Worm (Caenorhabditis elegans): ENCODE measurements around the gene glb-13.

The glb-13 gene

DNA sequence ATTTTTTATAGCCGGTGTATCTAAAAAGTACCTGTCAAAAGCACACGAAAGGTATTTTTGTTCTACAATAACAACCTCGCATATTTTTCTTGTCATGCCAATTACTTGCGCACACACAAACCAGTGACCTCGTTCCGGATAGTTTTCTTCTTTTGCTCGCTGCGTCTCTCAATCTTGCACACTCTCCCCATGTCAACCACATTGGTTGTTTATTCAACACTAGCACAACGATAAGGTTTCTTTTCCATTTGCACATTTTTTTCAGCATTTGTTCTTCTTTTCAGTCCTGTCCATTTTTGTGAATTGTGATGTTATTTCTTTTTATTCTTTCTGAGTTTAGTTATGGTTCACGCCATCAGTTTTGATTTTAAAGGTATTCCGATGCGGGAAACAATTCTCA lies 28.0 kb downstream of the glb-13 start, which contains the start of gene F42F12.3:
Gene F42F12.3 (plus strand): TSS at position 372 of the 400 bp plus-strand sequence.
- TF ChIP-seq nhr-80 (tag; optimal IDR thresholded peaks at IDR 0.05) (peak; percentile 21), egrh-3 (GFP tag; IDR thresholded peaks at IDR 0.05) (no peak), hlh-12 (tag; optimal IDR thresholded peaks at IDR 0.05) (no peak), ztf-3 (GFP tag; optimal IDR thresholded peaks at IDR 0.05) (no peak), pbrm-1 (GFP tag; IDR thresholded peaks at IDR 0.05) (no peak), bed-1 (GFP tag; IDR thresholded peaks at IDR 0.05) (no peak), egl-44 (GFP tag; IDR thresholded peaks at IDR 0.05) (no peak), aptf-3 (GFP tag; IDR thresholded peaks at IDR 0.05) (no peak)

DNA sequence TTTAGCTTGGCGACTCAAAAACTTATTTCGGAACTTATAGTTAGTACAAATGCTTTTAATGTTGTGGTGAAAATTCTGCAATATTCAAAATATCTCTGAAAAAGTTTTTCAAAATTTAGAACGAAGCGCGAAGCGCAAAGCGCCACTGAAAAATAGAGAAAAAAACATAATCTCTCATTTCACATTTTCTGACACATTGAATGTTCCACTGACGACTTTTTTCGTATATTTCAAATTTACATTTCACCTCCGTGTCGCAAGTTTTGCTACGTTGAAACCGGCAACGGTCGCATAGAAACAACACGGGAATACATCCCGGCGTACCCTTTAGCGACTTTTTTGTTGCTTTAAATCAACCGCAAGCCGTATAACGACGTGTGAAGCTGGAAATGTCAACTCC lies 29.9 kb downstream of the glb-13 start, which contains the start of gene F42F12.14:
Gene F42F12.14 (plus strand): TSS at position 301 of the 400 bp plus-strand sequence.
- TF ChIP-seq mcd-1 (GFP tag; IDR thresholded peaks at IDR 0.05): no peak

DNA sequence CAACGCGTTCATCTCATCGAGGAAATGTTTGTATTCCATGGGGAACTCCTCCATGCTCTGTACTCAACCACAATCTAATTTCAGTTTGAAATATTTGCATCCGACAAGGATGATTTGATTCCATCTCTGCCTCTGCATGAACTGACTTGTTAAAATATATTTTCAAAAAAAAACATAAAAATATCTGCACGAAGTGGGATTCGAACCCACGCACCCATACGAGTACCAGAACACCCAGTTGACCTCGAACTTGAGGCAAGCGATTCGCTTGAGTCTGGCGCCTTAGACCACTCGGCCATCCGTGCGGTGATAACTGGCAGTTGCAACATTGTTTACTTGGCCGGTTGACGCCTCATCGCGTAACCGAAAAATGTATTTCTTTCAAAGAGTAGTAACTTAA lies 30.4 kb downstream of the glb-13 start:
- TF ChIP-seq lag-1 (GFP tag; IDR thresholded peaks at IDR 0.05) (no peak), snpc-1.3 (tag; optimal IDR thresholded peaks at IDR 0.05; ENCODE audit: insufficient read depth) (peak; percentile 81), lin-35 (GFP tag; optimal IDR thresholded peaks at IDR 0.05) (no peak), nhr-80 (tag; optimal IDR thresholded peaks at IDR 0.05) (peak; percentile 49), attf-5 (GFP tag; optimal IDR thresholded peaks at IDR 0.05) (peak; percentile 48), cebp-2 (GFP tag; IDR thresholded peaks at IDR 0.05) (0 out of 2 replicates have a peak, but pooled peaks have one; percentile 61), nhr-179 (tag; optimal IDR thresholded peaks at IDR 0.05) (peak; percentile 64), dox-1 (GFP tag; IDR thresholded peaks at IDR 0.05) (peak; percentile 82), hrde-1 (tag; optimal IDR thresholded peaks at IDR 0.05; ENCODE audit: borderline replicate concordance) (peak; percentile 61), sdz-38 (tag; optimal IDR thresholded peaks at IDR 0.05) (peak; percentile 26), ceh-40 (GFP tag; IDR thresholded peaks at IDR 0.05) (0 out of 2 replicates have a peak, but pooled peaks have one; percentile 38), ztf-6 (GFP tag; IDR thresholded peaks at IDR 0.05) (no peak), Y95B8A.8 (GFP tag; IDR thresholded peaks at IDR 0.05) (0 out of 2 replicates have a peak, but pooled peaks have one; percentile 51), chd-7 (tag; optimal IDR thresholded peaks at IDR 0.05) (peak; percentile 54), madf-6 (GFP tag; IDR thresholded peaks at IDR 0.05) (0 out of 2 replicates have a peak, but pooled peaks have one; percentile 49), ccch-3 (GFP tag; optimal IDR thresholded peaks at IDR 0.05) (no peak), madf-8 (GFP tag; conservative IDR thresholded peaks at IDR 0.05) (no peak), dpl-1 (GFP tag; optimal IDR thresholded peaks at IDR 0.05) (no peak), nhr-27 (tag; optimal IDR thresholded peaks at IDR 0.05) (no peak), let-607 (tag; optimal IDR thresholded peaks at IDR 0.05) (peak in 1 of 2 experiments; percentile 37), F49E8.2 (tag; optimal IDR thresholded peaks at IDR 0.05; ENCODE audit: insufficient read depth) (no peak), F57A8.1 (GFP tag; optimal IDR thresholded peaks at IDR 0.05) (no peak), Y53F4B.3 (GFP tag; IDR thresholded peaks at IDR 0.05) (0 out of 2 replicates have a peak, but pooled peaks have one; percentile 27), nfyb-1 (GFP tag; IDR thresholded peaks at IDR 0.05) (peak; percentile 73), bed-2 (GFP tag; IDR thresholded peaks at IDR 0.05) (no peak), cebp-1 (GFP tag; IDR thresholded peaks at IDR 0.05) (no peak), cebp-1 (tag; optimal IDR thresholded peaks at IDR 0.05) (no peak), ZK185.1 (tag; optimal IDR thresholded peaks at IDR 0.05; ENCODE audit: poor library complexity, severe bottlenecking) (peak; percentile 71), snpc-3.4 (tag; optimal IDR thresholded peaks at IDR 0.05) (peak; percentile 56), unc-62 (GFP tag; optimal IDR thresholded peaks at IDR 0.05) (no peak), nfya-2 (GFP tag; IDR thresholded peaks at IDR 0.05) (no peak), F55B11.4 (tag; optimal IDR thresholded peaks at IDR 0.05; ENCODE audit: borderline replicate concordance, insufficient read depth) (no peak), B0336.3 (GFP tag; IDR thresholded peaks at IDR 0.05) (no peak), efl-1 (GFP tag; optimal IDR thresholded peaks at IDR 0.05) (peak; percentile 7), egl-18 (GFP tag; IDR thresholded peaks at IDR 0.05) (no peak), B0019.2 (GFP tag; conservative IDR thresholded peaks at IDR 0.05) (0 out of 2 replicates have a peak, but pooled peaks have one; percentile 7)
